Fruit fly (Drosophila melanogaster): ENCODE data around the gene Unc-115b.
"Not testable (repeated sequence)": the region's sequence is repeated elsewhere in the genome, so short reads cannot be mapped to it uniquely, and the experiment has no call there.

dm6 chr3R:9685376-9685775 is 7.2 kb downstream of the Unc-115b start, which contains the start of the genes eca and CG18542:
- not testable (repeated sequence) for TF ChIP-seq h (GFP tag; optimal IDR thresholded peaks at IDR 0.05); foxo (GFP tag; optimal IDR thresholded peaks at IDR 0.05); Myc (optimal IDR thresholded peaks at IDR 0.05); CrebA (GFP tag; optimal IDR thresholded peaks at IDR 0.05; ENCODE audit: borderline replicate concordance); pan (optimal IDR thresholded peaks at IDR 0.05); N (GFP tag; optimal IDR thresholded peaks at IDR 0.05); fru (GFP tag; optimal IDR thresholded peaks at IDR 0.05); Hnf4 (GFP tag; optimal IDR thresholded peaks at IDR 0.05); lola (GFP tag; optimal IDR thresholded peaks at IDR 0.05)
